Fruit fly (Drosophila melanogaster): ENCODE measurements around the gene how.

dm6 chr3R:22057083-22057482 lies 15.1 kb downstream of the how start:
- TF ChIP-seq CG8478 (optimal IDR thresholded peaks at IDR 0.05) (no peak), CTCF (optimal IDR thresholded peaks at IDR 0.05) (no peak)

Measured in S2 (cell line).